Worm (Caenorhabditis elegans) whole organism, L4 larva: ENCODE measurements around the gene srw-15.
A peak's percentile ranks its signal among the peaks of the same experiment; 100 is the strongest.

Source experiments
- F10B5.3 ChIP-seq: sonication (generic microtip); optimal IDR thresholded peaks from 2 replicates; lab custom pipeline; 2016; ENCODE audit warnings: mild to moderate bottlenecking, missing genetic modification characterization, missing compliant biosample characterization
- F26F4.8 ChIP-seq: fragments of 200-800 bp; sonication (Bioruptor generic); conservative IDR thresholded peaks from 2 replicates; pipeline ENCODE4 v1.3.6; 2022; ENCODE audit warnings: missing genetic modification characterization, missing compliant biosample characterization
- F49E8.2 ChIP-seq: sonication (generic microtip); optimal IDR thresholded peaks from 2 replicates; lab custom pipeline; 2016; ENCODE audit warnings: missing compliant biosample characterization, mild to moderate bottlenecking, missing genetic modification characterization, borderline replicate concordance
- T20F7.1 ChIP-seq: fragments of 200-800 bp; sonication (Bioruptor generic); optimal IDR thresholded peaks from 2 replicates; lab custom pipeline; 2018; ENCODE audit warnings: mild to moderate bottlenecking, missing genetic modification characterization, missing compliant biosample characterization
- T26A8.4 ChIP-seq: fragments of 200-800 bp; sonication (Bioruptor generic); IDR thresholded peaks from 2 replicates; pipeline ENCODE4 v1.3.6; 2022; ENCODE audit warnings: missing genetic modification characterization, missing compliant biosample characterization
- Y48G9A.11 ChIP-seq: fragments of 200-800 bp; sonication (Bioruptor generic); IDR thresholded peaks from 2 replicates; pipeline ENCODE4 v1.3.6; 2022; ENCODE audit warnings: missing genetic modification reagents, missing genetic modification characterization, missing compliant biosample characterization
- Y75B8A.6 ChIP-seq: fragments of 200-800 bp; sonication (Bioruptor generic); IDR thresholded peaks from 2 replicates; pipeline ENCODE4 v1.3.6; 2022; ENCODE audit warnings: missing genetic modification reagents, missing genetic modification characterization, missing compliant biosample characterization
- ZK337.2 ChIP-seq: fragments of 200-800 bp; sonication (Bioruptor generic); IDR thresholded peaks from 2 replicates; pipeline ENCODE4 v1.3.6; 2022; ENCODE audit warnings: missing genetic modification reagents, missing genetic modification characterization, missing compliant biosample characterization
- ZK546.5 ChIP-seq, 2 experiments: sonication (generic microtip); optimal IDR thresholded peaks; 2 replicates each; lab custom pipeline; 2017; ENCODE audit warnings: missing biosample characterization in 2 of 2, missing genetic modification characterization in 2 of 2
- aha-1 ChIP-seq: fragments of 150-350 bp; peaks from one replicate; lab custom pipeline; 2014; ENCODE audit warnings: missing biosample characterization, missing genetic modification characterization
- ces-1 ChIP-seq: fragments of 150-350 bp; sonication (generic microtip); optimal IDR thresholded peaks from 4 replicates; lab custom pipeline; 2014; ENCODE audit warnings: missing biosample characterization, missing genetic modification reagents, missing genetic modification characterization
- daf-16 ChIP-seq, 3 experiments: sonication (generic microtip); optimal IDR thresholded peaks; 2 replicates each; lab custom pipeline; 2016 to 2017; ENCODE audit warnings: missing genetic modification characterization in 3 of 3, missing genetic modification reagents in 3 of 3, mild to moderate bottlenecking in 2 of 3, missing compliant biosample characterization in 2 of 3, missing biosample characterization in 1 of 3, moderate library complexity in 1 of 3
- daf-8 ChIP-seq: fragments of 200-800 bp; sonication (Bioruptor generic); IDR thresholded peaks from 2 replicates; pipeline ENCODE4 v1.3.6; 2022; ENCODE audit warnings: missing genetic modification characterization, missing compliant biosample characterization
- dmd-6 ChIP-seq: fragments of 200-800 bp; sonication (Bioruptor generic); IDR thresholded peaks from 2 replicates; pipeline ENCODE4 v1.3.6; 2022; ENCODE audit warnings: missing genetic modification reagents, missing genetic modification characterization, missing compliant biosample characterization
- dpl-1 ChIP-seq: fragments of 150-350 bp; optimal IDR thresholded peaks from 2 replicates; lab custom pipeline; 2014; ENCODE audit warnings: missing biosample characterization, missing genetic modification reagents, missing genetic modification characterization
- duxl-1 ChIP-seq: sonication (generic microtip); optimal IDR thresholded peaks from 2 replicates; lab custom pipeline; 2016; ENCODE audit warnings: mild to moderate bottlenecking, missing genetic modification characterization, moderate library complexity, missing compliant biosample characterization; ENCODE audit not compliant: poor library complexity
- dve-1 ChIP-seq: sonication (generic microtip); optimal IDR thresholded peaks from 2 replicates; lab custom pipeline; 2017; ENCODE audit warnings: antibody characterized with exemption, mild to moderate bottlenecking, missing genetic modification characterization, missing compliant biosample characterization; ENCODE audit not compliant: insufficient read depth
- hlh-11 ChIP-seq: fragments of 200-800 bp; sonication (Bioruptor generic); optimal IDR thresholded peaks from 2 replicates; lab custom pipeline; 2018; ENCODE audit warnings: mild to moderate bottlenecking, missing genetic modification characterization, missing compliant biosample characterization
- lim-7 ChIP-seq: fragments of 200-800 bp; sonication (Bioruptor generic); IDR thresholded peaks from 2 replicates; pipeline ENCODE4 v1.3.6; 2022; ENCODE audit warnings: missing genetic modification characterization, missing compliant biosample characterization
- lin-38 ChIP-seq: fragments of 200-800 bp; sonication (Bioruptor generic); IDR thresholded peaks from 2 replicates; pipeline ENCODE4 v1.3.6; 2022; ENCODE audit warnings: missing genetic modification reagents, missing genetic modification characterization, missing compliant biosample characterization
- lin-39 ChIP-seq: fragments of 150-350 bp; optimal IDR thresholded peaks from 2 replicates; lab custom pipeline; 2014; ENCODE audit warnings: missing biosample characterization, missing genetic modification reagents, missing genetic modification characterization
- lsy-2 ChIP-seq, 2 experiments: fragments of 150-350 bp in 1 of 2; sonication (generic microtip) in 1 of 2; optimal IDR thresholded peaks; 2 replicates each; lab custom pipeline; 2014 to 2017; ENCODE audit warnings: missing biosample characterization in 2 of 2, missing genetic modification characterization in 2 of 2
- madf-9 ChIP-seq: fragments of 200-800 bp; sonication (Bioruptor generic); conservative IDR thresholded peaks from 2 replicates; pipeline ENCODE4 v1.3.6; 2022; ENCODE audit warnings: missing genetic modification reagents, missing genetic modification characterization, missing compliant biosample characterization
- mep-1 ChIP-seq: fragments of 150-350 bp; sonication (generic microtip); optimal IDR thresholded peaks from 3 replicates; lab custom pipeline; 2014; ENCODE audit warnings: missing biosample characterization, missing genetic modification characterization
- mxl-2 ChIP-seq: fragments of 200-800 bp; sonication (Bioruptor generic); conservative IDR thresholded peaks from 2 replicates; pipeline ENCODE4 v1.3.6; 2022; ENCODE audit warnings: missing genetic modification reagents, missing genetic modification characterization, missing compliant biosample characterization
- nhr-10 ChIP-seq: fragments of 150-350 bp; optimal IDR thresholded peaks from 2 replicates; lab custom pipeline; 2014; ENCODE audit warnings: missing biosample characterization, missing genetic modification characterization
- nhr-28 ChIP-seq: fragments of 150-350 bp; optimal IDR thresholded peaks from 2 replicates; lab custom pipeline; 2014; ENCODE audit warnings: missing biosample characterization, missing genetic modification characterization
- nhr-42 ChIP-seq: fragments of 200-800 bp; sonication (Bioruptor generic); IDR thresholded peaks from 2 replicates; pipeline ENCODE4 v1.3.6; 2022; ENCODE audit warnings: missing genetic modification characterization, missing compliant biosample characterization
- nhr-48 ChIP-seq: sonication (generic microtip); optimal IDR thresholded peaks from 2 replicates; lab custom pipeline; 2016; ENCODE audit warnings: mild to moderate bottlenecking, missing genetic modification characterization, missing compliant biosample characterization
- pqm-1 ChIP-seq: sonication (generic microtip); optimal IDR thresholded peaks from 2 replicates; lab custom pipeline; 2017; ENCODE audit warnings: missing biosample characterization, missing genetic modification characterization
- rbr-2 ChIP-seq: sonication (generic microtip); optimal IDR thresholded peaks from 2 replicates; lab custom pipeline; 2016; ENCODE audit warnings: missing genotype, missing genetic modification characterization, missing compliant biosample characterization
- saeg-2 ChIP-seq: fragments of 200-800 bp; sonication (Bioruptor generic); IDR thresholded peaks from 2 replicates; pipeline ENCODE4 v1.3.6; 2022; ENCODE audit warnings: missing genetic modification reagents, missing genetic modification characterization, missing compliant biosample characterization
- set-16 ChIP-seq: fragments of 200-800 bp; sonication (Bioruptor generic); IDR thresholded peaks from 2 replicates; pipeline ENCODE4 v1.3.6; 2022; ENCODE audit warnings: missing genetic modification reagents, missing genetic modification characterization, missing compliant biosample characterization
- tag-97 ChIP-seq: fragments of 200-800 bp; sonication (Bioruptor generic); IDR thresholded peaks from 2 replicates; pipeline ENCODE4 v1.3.6; 2022; ENCODE audit warnings: missing genetic modification characterization, missing compliant biosample characterization
- unc-130 ChIP-seq: sonication (generic microtip); optimal IDR thresholded peaks from 2 replicates; lab custom pipeline; 2016; ENCODE audit warnings: missing genetic modification reagents, missing genetic modification characterization, missing compliant biosample characterization
- unc-39 ChIP-seq: sonication (generic microtip); optimal IDR thresholded peaks from 2 replicates; lab custom pipeline; 2017; ENCODE audit warnings: missing biosample characterization, missing genetic modification characterization
- unc-62 ChIP-seq, 3 experiments: fragments of 150-350 bp in 1 of 3; sonication (generic microtip); optimal IDR thresholded peaks in 2 of 3; peaks in 1 of 3; 1 replicate in 1 of 3; 2 replicates in 2 of 3; lab custom pipeline; 2014 to 2017; ENCODE audit warnings: missing biosample characterization in 3 of 3, missing genetic modification characterization in 3 of 3, missing genetic modification reagents in 3 of 3, missing genotype in 1 of 3
- zag-1 ChIP-seq: fragments of 150-350 bp; optimal IDR thresholded peaks from 2 replicates; lab custom pipeline; 2014; ENCODE audit warnings: missing biosample characterization, missing genetic modification characterization
- zfp-3 ChIP-seq: fragments of 200-800 bp; sonication (Bioruptor generic); conservative IDR thresholded peaks from 2 replicates; pipeline ENCODE4 v1.3.6; 2022; ENCODE audit warnings: missing genetic modification reagents, missing genetic modification characterization, missing compliant biosample characterization
- ztf-7 ChIP-seq: fragments of 150-350 bp; optimal IDR thresholded peaks from 2 replicates; lab custom pipeline; 2014; ENCODE audit warnings: missing biosample characterization, missing genetic modification characterization

Gene srw-15

DNA sequence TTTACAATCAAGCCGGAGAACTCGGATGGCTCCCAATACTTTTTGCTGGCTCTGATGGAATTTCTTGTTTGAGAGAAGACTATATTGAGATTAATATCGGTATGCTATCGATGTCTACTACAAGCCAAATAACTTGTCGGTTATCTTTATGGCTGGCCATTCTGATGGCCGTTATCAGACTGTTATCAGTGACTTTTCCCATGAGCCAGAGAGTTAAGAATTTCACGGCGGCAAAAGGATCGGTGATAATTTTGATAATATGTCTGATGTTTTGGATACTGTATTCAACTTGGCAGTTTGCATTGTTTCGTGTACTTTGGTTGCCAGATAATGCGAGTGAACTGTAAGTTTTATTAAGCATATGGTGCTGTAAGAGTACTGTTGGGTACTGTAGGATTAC lies 4.1 kb upstream of the srw-15 start:
- TF ChIP-seq lin-39 = no peak
- no peak for TF ChIP-seq nhr-28 (tag; lab: Kevin White, UChicago)
- no peak for TF ChIP-seq unc-130
- TF ChIP-seq ZK337.2 (GFP tag; lab: Robert Waterston, UW) = no peak
- peak; percentile 41 for TF ChIP-seq pqm-1 (tag; lab: Kevin White, UChicago)

DNA sequence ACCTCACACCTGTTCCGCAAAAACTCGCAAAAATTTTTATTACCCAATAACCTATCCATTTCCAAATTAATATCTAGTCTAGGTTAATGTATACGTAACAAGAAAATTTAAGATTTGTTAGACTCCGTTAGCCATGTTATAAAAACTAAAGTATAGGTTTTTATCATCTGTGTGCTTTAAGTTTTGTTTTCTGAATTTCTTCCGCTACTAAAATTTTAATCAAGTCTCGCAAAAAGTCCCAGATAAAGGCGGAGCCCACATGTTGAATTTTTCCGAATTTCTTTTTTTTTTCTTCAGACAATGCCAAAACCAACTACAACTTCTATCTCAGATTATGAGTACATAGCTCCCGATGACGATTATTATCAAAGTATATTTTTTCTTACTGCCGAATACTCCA lies 1.9 kb downstream of the srw-15 start, which contains the start of gene srw-13:
TSS of gene srw-13 (plus strand) at position 301 of the 400 bp plus-strand sequence.
- TF ChIP-seq duxl-1 (tag; lab: Kevin White, UChicago) (no peak), aha-1 (peak; percentile 29)

DNA sequence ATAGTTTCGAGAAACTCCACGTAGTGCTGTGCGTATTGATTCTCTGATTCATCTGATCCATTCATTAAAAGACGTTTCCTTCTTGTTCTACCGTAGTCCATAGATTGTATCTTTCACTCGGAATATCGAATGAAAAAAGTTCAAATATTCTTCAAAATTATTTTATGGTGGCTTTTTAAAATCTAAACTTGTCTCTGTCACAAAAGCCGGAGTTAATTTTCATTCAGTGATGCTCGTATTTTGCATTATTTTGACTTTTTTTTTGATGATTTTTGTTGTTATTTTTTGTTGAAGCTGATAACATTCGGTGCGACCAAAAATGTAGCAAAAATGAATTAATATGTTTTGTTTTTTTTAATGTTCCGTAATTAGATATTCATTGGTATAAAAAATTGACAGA lies 5.3 kb downstream of the srw-15 start, which contains the start of gene nhr-164:
TSS of gene nhr-164 (minus strand) at position 101 of the 400 bp plus-strand sequence.
- TF ChIP-seq dmd-6 (GFP tag; lab: Robert Waterston, UW) (no peak), madf-9 (no peak), unc-39 (tag; lab: Kevin White, UChicago) (no peak), set-16 (no peak), daf-8 (GFP tag; lab: Robert Waterston, UW) (no peak), daf-16 (GFP tag; optimal IDR thresholded peaks at IDR 0.05; lab: Kevin White, UChicago) (no peak), daf-16 (tag; optimal IDR thresholded peaks at IDR 0.05; lab: Kevin White, UChicago) (no peak), mep-1 (tag; lab: Kevin White, UChicago) (no peak), T20F7.1 (GFP tag; lab: Kevin White, UChicago) (no peak), F10B5.3 (tag; lab: Kevin White, UChicago) (no peak), rbr-2 (no peak), ZK546.5 (tag; optimal IDR thresholded peaks at IDR 0.05; lab: Kevin White, UChicago) (no peak), F49E8.2 (tag; lab: Kevin White, UChicago) (no peak), lsy-2 (tag; optimal IDR thresholded peaks at IDR 0.05; lab: Kevin White, UChicago) (no peak), dve-1 (tag; lab: Kevin White, UChicago) (no peak), lin-39 (no peak)

DNA sequence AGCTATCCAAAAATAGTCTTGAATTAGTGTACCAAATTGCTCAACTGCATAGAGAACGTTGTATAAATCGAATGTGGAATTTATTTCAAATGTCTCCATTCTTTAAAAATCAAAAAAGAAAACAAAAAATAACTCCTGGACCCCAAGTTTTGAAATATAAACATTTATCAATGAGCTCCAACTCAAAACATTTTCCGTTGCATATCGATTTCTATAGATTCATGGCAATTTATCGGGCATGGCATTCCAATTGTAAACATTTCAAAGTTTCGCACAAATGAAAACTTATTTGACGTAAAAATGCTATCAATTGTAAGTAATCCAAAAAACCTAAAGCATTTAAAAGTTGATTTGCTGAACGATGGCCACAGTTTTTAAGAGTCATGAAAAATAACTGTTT lies 8.2 kb downstream of the srw-15 start, which contains the start of gene srw-12:
TSS of gene srw-12 (minus strand) at position 101 of the 400 bp plus-strand sequence.
- no peak for TF ChIP-seq pqm-1 (tag; lab: Kevin White, UChicago)
- TF ChIP-seq unc-62 (GFP tag; optimal IDR thresholded peaks at IDR 0.05 in 1 of 2; lab: Kevin White, UChicago) = peak in 1 of 2 experiments; percentile 33
- TF ChIP-seq unc-62 (tag; optimal IDR thresholded peaks at IDR 0.05; lab: Kevin White, UChicago) = no peak

DNA sequence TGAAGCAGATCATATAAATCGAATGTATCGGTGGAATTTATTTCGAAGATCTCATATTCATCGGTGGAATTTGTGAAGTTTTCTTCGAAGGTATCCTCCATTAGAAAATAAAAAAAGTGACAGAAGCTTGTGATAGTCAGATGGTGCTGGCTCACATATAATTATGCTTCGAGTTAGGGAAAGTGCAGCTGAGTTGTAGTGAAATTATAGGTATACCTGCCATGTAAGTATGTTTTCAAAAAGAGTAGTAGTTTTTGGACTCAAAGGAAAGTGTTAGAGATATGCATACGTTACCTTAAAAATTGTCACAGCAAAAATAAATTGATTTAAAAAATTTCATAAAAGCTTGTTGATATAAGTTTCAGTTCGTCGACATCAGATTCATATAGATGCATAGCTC lies 9.9 kb downstream of the srw-15 start, which contains the start of gene srw-11:
TSS of gene srw-11 (minus strand) at position 101 of the 400 bp plus-strand sequence.
- TF ChIP-seq F26F4.8 (GFP tag; lab: Robert Waterston, UW) (no peak), Y48G9A.11 (GFP tag; lab: Robert Waterston, UW) (no peak), tag-97 (GFP tag; lab: Robert Waterston, UW) (no peak), mxl-2 (GFP tag; lab: Robert Waterston, UW) (no peak), ztf-7 (no peak), Y75B8A.6 (no peak), hlh-11 (no peak), nhr-48 (no peak), duxl-1 (tag; lab: Kevin White, UChicago) (no peak)

DNA sequence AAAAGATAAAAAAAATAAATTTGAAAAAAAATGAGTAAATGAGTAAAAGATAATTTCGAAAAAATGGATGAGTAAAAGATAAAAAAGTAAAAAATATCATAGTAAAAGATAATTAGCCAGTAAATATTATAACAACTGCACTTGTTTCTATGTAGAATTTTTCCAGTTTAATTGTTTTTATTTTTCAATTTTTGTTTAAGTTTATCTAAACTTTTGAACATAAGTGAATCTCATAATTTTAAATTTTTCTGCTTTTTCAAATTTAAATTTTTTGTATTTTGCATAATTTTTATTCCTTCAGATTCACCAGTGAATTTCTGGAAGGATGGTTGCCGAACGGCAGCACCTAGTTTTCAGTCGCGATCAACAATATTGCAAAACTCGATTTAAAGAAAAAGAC lies 10.9 kb downstream of the srw-15 start, which contains the start of gene chil-12:
TSS of gene chil-12 (plus strand) at position 301 of the 400 bp plus-strand sequence.
- TF ChIP-seq T26A8.4 (GFP tag; lab: Robert Waterston, UW) (no peak), lin-38 (GFP tag; lab: Robert Waterston, UW) (no peak), ces-1 (GFP tag; lab: Kevin White, UChicago) (no peak), lim-7 (GFP tag; lab: Robert Waterston, UW) (no peak), daf-8 (GFP tag; lab: Robert Waterston, UW) (no peak), nhr-42 (no peak), dpl-1 (GFP tag; lab: Kevin White, UChicago) (no peak), zfp-3 (GFP tag; lab: Robert Waterston, UW) (no peak), nhr-10 (tag; lab: Kevin White, UChicago) (no peak), saeg-2 (GFP tag; lab: Robert Waterston, UW) (no peak), Y48G9A.11 (GFP tag; lab: Robert Waterston, UW) (no peak), zag-1 (tag; lab: Kevin White, UChicago) (no peak)
